Fruit fly (Drosophila melanogaster) whole organism, prepupa: ENCODE results near the gene Dus2.
A peak's percentile ranks its signal among the peaks of the same experiment; 100 is the strongest.

Experiments
- Blimp-1 ChIP-seq: fragments of 200-800 bp; sonication (Bioruptor generic); optimal IDR thresholded peaks from 3 replicates; lab custom pipeline; 2017; ENCODE audit warnings: missing biosample characterization, missing genetic modification characterization, mild to moderate bottlenecking, moderate library complexity, missing genetic modification reagents
- CG10669 ChIP-seq: fragments of 200-800 bp; sonication (Bioruptor generic); optimal IDR thresholded peaks from 3 replicates; lab custom pipeline; 2018; ENCODE audit warnings: missing biosample characterization, mild to moderate bottlenecking, missing genetic modification characterization, moderate library complexity
- CG11294 ChIP-seq: fragments of 200-800 bp; sonication (Bioruptor generic); IDR thresholded peaks from 2 replicates; pipeline ENCODE4 v1.3.6; 2022; ENCODE audit warnings: missing biosample characterization, missing genetic modification characterization
- CG15336 ChIP-seq: fragments of 200-800 bp; sonication (Bioruptor generic); IDR thresholded peaks from 2 replicates; pipeline ENCODE4 v1.3.6; 2022; ENCODE audit warnings: missing biosample characterization, missing genetic modification characterization
- CG1621 ChIP-seq: fragments of 200-800 bp; sonication (Bioruptor generic); optimal IDR thresholded peaks from 3 replicates; lab custom pipeline; 2018; ENCODE audit warnings: missing biosample characterization, mild to moderate bottlenecking, missing genetic modification characterization
- CG3032 ChIP-seq: fragments of 200-800 bp; optimal IDR thresholded peaks from 2 replicates; lab custom pipeline; 2019; ENCODE audit warnings: missing biosample characterization, mild to moderate bottlenecking, missing genetic modification characterization, moderate library complexity
- CG31627 ChIP-seq: fragments of 200-800 bp; sonication (Bioruptor generic); optimal IDR thresholded peaks from 3 replicates; lab custom pipeline; 2016; ENCODE audit warnings: missing biosample characterization, missing genetic modification characterization
- CG32006 ChIP-seq: fragments of 200-800 bp; sonication (Bioruptor generic); optimal IDR thresholded peaks from 3 replicates; lab custom pipeline; 2017; ENCODE audit warnings: missing biosample characterization, mild to moderate bottlenecking, missing genetic modification characterization
- CG34406 ChIP-seq: fragments of 200-800 bp; sonication (Bioruptor generic); optimal IDR thresholded peaks from 3 replicates; lab custom pipeline; 2016; ENCODE audit warnings: missing biosample characterization, missing genetic modification characterization
- CG3919 ChIP-seq: fragments of 200-800 bp; sonication (Bioruptor generic); optimal IDR thresholded peaks from 3 replicates; lab custom pipeline; 2016; ENCODE audit warnings: missing biosample characterization, missing genetic modification characterization
- CG6276 ChIP-seq: fragments of 200-800 bp; sonication (Bioruptor generic); optimal IDR thresholded peaks from 2 replicates; lab custom pipeline; 2017; ENCODE audit warnings: missing biosample characterization, mild to moderate bottlenecking, missing genetic modification characterization
- CG6792 ChIP-seq: fragments of 200-800 bp; sonication (Bioruptor generic); optimal IDR thresholded peaks from 3 replicates; lab custom pipeline; 2016; ENCODE audit warnings: missing biosample characterization, missing genetic modification characterization
- CG6808 ChIP-seq: fragments of 200-800 bp; sonication (Bioruptor generic); optimal IDR thresholded peaks from 3 replicates; lab custom pipeline; 2017; ENCODE audit warnings: missing biosample characterization, missing genetic modification characterization, mild to moderate bottlenecking, moderate library complexity, missing genetic modification reagents
- CG8119 ChIP-seq: fragments of 200-800 bp; sonication (Bioruptor generic); IDR thresholded peaks from 3 replicates; pipeline ENCODE4 v1.3.6; 2022; ENCODE audit warnings: missing biosample characterization, missing genetic modification characterization
- CG8319 ChIP-seq: fragments of 200-800 bp; sonication (Bioruptor generic); optimal IDR thresholded peaks from 3 replicates; lab custom pipeline; 2016; ENCODE audit warnings: missing biosample characterization, missing genetic modification characterization
- CG8632 ChIP-seq: fragments of 200-800 bp; sonication (Bioruptor generic); optimal IDR thresholded peaks from 3 replicates; lab custom pipeline; 2016; ENCODE audit warnings: missing biosample characterization, missing genetic modification characterization
- CG9139 ChIP-seq: fragments of 200-800 bp; sonication (Bioruptor generic); optimal IDR thresholded peaks from 3 replicates; lab custom pipeline; 2017; ENCODE audit warnings: missing biosample characterization, mild to moderate bottlenecking, missing genetic modification characterization
- Eip78C ChIP-seq: fragments of 200-800 bp; sonication (Bioruptor generic); peaks from one replicate; lab custom pipeline; 2016; ENCODE audit warnings: missing biosample characterization, missing genetic modification characterization
- Eip93F ChIP-seq: fragments of 200-800 bp; sonication (Bioruptor generic); optimal IDR thresholded peaks from 2 replicates; lab custom pipeline; 2016; ENCODE audit warnings: missing biosample characterization, mild to moderate bottlenecking, missing genetic modification characterization
- Ets21C ChIP-seq: fragments of 200-800 bp; sonication (Bioruptor generic); optimal IDR thresholded peaks from 3 replicates; lab custom pipeline; 2016; ENCODE audit warnings: missing biosample characterization, missing genetic modification characterization
- Ets96B ChIP-seq: fragments of 200-800 bp; optimal IDR thresholded peaks from 2 replicates; lab custom pipeline; 2019; ENCODE audit warnings: missing biosample characterization, mild to moderate bottlenecking, missing genetic modification characterization, moderate library complexity
- Gug ChIP-seq: fragments of 200-800 bp; sonication (Bioruptor generic); IDR thresholded peaks from 2 replicates; pipeline ENCODE4 v1.3.6; 2022; ENCODE audit warnings: missing biosample characterization, missing genetic modification characterization
- Hr38 ChIP-seq: sonication (Bioruptor generic); optimal IDR thresholded peaks from 2 replicates; lab custom pipeline; 2016; ENCODE audit warnings: missing biosample characterization, missing genetic modification characterization
- Hr39 ChIP-seq: fragments of 200-800 bp; sonication (Bioruptor generic); optimal IDR thresholded peaks from 2 replicates; lab custom pipeline; 2016; ENCODE audit warnings: missing biosample characterization, missing genetic modification characterization
- Met ChIP-seq: fragments of 200-800 bp; sonication (Bioruptor generic); optimal IDR thresholded peaks from 3 replicates; lab custom pipeline; 2016; ENCODE audit warnings: missing biosample characterization, missing genetic modification characterization
- achi ChIP-seq: fragments of 200-800 bp; sonication (Bioruptor generic); optimal IDR thresholded peaks from 3 replicates; lab custom pipeline; 2016; ENCODE audit warnings: missing biosample characterization, missing genetic modification characterization
- cyc ChIP-seq: fragments of 200-800 bp; sonication (Bioruptor generic); optimal IDR thresholded peaks from 3 replicates; lab custom pipeline; 2016; ENCODE audit warnings: missing biosample characterization, missing genetic modification characterization
- eg ChIP-seq: fragments of 200-800 bp; sonication (Bioruptor generic); IDR thresholded peaks from 3 replicates; pipeline ENCODE4 v1.3.6; 2022; ENCODE audit warnings: missing biosample characterization, missing genetic modification characterization
- esn ChIP-seq: fragments of 200-800 bp; sonication (Bioruptor generic); optimal IDR thresholded peaks from 2 replicates; lab custom pipeline; 2016; ENCODE audit warnings: missing biosample characterization, mild to moderate bottlenecking, missing genetic modification characterization, moderate library complexity
- fd59A ChIP-seq: fragments of 200-800 bp; sonication (Bioruptor generic); optimal IDR thresholded peaks from 2 replicates; lab custom pipeline; 2017; ENCODE audit warnings: missing biosample characterization, mild to moderate bottlenecking, missing genetic modification characterization, missing genetic modification reagents
- fd85E ChIP-seq: fragments of 200-800 bp; sonication (Bioruptor generic); optimal IDR thresholded peaks from 3 replicates; lab custom pipeline; 2016; ENCODE audit warnings: missing biosample characterization, missing genetic modification characterization
- lz ChIP-seq: fragments of 200-800 bp; sonication (Bioruptor generic); optimal IDR thresholded peaks from 3 replicates; lab custom pipeline; 2016; ENCODE audit warnings: missing biosample characterization, missing genetic modification characterization
- net ChIP-seq: fragments of 200-800 bp; sonication (Bioruptor generic); optimal IDR thresholded peaks from 3 replicates; lab custom pipeline; 2016; ENCODE audit warnings: missing biosample characterization, missing genetic modification characterization
- pdm3 ChIP-seq: fragments of 200-800 bp; sonication (Bioruptor generic); optimal IDR thresholded peaks from 3 replicates; lab custom pipeline; 2016; ENCODE audit warnings: missing biosample characterization, missing genetic modification characterization
- salr ChIP-seq, 2 experiments: fragments of 200-800 bp; sonication (Bioruptor generic); optimal IDR thresholded peaks; 3 replicates each; lab custom pipeline; 2016 to 2018; ENCODE audit warnings: missing biosample characterization in 2 of 2, missing genetic modification characterization in 2 of 2, mild to moderate bottlenecking in 1 of 2
- ss ChIP-seq, 2 experiments: fragments of 200-800 bp; sonication (Bioruptor generic); optimal IDR thresholded peaks; 2 replicates in 1 of 2; 3 replicates in 1 of 2; lab custom pipeline; 2017 to 2018; ENCODE audit warnings: mild to moderate bottlenecking in 2 of 2, missing biosample characterization in 2 of 2, missing genetic modification characterization in 2 of 2, moderate library complexity in 1 of 2
- vri ChIP-seq: fragments of 200-800 bp; sonication (Bioruptor generic); optimal IDR thresholded peaks from 3 replicates; lab custom pipeline; 2016; ENCODE audit warnings: missing biosample characterization, mild to moderate bottlenecking, missing genetic modification characterization

Gene Dus2

DNA sequence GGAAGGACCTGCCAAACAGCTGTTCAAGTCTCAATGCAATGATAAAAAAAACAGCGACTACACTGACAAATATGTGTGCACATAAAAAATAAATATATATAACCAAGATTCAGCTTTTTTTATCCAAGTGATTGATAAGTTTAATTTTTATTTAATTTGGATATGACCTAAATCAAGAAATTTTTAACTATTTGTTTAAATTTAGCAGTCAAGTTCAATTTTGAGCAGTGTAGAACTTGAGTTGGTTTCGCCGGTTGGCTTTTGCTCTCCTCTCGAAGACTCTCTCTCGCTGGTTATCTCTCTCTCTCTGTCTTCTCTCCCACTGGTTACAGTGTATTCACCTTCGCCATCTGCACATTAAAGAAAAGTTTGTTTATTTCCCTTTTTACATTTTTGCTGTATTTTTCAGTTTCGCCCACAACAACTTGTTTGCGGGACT lies 19.7 kb upstream of the Dus2 start (continued):
- TF ChIP-seq fd59A (GFP tag; lab: Kevin White, UChicago) (peak; percentile 93), achi (peak; percentile 96), Blimp-1 (peak; percentile 90), fd85E (peak; percentile 91), CG6808 (peak; percentile 97), CG8119 (peak; percentile 98), Met (GFP tag; lab: Kevin White, UChicago) (peak; percentile 98), CG6276 (GFP tag; lab: Kevin White, UChicago) (peak; percentile 90), vri (GFP tag; lab: Kevin White, UChicago) (peak; percentile 93), CG1621 (peak; percentile 94), CG31627 (GFP tag; lab: Kevin White, UChicago) (peak; percentile 95), eg (GFP tag; lab: Robert Waterston, UW) (peak; percentile 97), Ets21C (peak; percentile 92), CG8319 (GFP tag; lab: Kevin White, UChicago) (peak; percentile 95), net (GFP tag; lab: Kevin White, UChicago) (peak; percentile 97), CG6792 (GFP tag; lab: Kevin White, UChicago) (peak; percentile 97), CG11294 (peak; percentile 87), pdm3 (peak; percentile 96), ss (GFP tag; optimal IDR thresholded peaks at IDR 0.05; lab: Kevin White, UChicago) (peak; percentile 97 to 98), Hr39 (GFP tag; lab: Kevin White, UChicago) (peak; percentile 92)

DNA sequence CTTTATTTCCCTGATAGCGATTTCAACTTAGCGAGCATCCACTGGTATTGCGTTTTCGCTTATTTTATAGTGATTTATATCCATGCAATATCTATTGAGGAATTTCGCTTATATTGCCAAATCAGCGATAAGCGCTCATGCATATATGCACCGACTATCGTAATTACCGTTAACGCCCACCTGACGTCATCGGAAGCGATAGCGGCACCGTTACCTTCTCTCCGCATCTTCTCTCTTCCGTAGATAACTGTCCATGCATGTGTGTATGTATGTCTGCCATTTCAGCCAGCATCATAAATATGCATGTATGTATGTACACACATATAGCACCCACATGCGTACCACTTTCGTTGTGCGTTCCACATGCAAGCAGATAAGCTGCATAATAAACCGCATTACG lies 16.6 kb upstream of the Dus2 start:
- TF ChIP-seq Gug: no peak
- TF ChIP-seq Eip78C: peak; percentile 49

DNA sequence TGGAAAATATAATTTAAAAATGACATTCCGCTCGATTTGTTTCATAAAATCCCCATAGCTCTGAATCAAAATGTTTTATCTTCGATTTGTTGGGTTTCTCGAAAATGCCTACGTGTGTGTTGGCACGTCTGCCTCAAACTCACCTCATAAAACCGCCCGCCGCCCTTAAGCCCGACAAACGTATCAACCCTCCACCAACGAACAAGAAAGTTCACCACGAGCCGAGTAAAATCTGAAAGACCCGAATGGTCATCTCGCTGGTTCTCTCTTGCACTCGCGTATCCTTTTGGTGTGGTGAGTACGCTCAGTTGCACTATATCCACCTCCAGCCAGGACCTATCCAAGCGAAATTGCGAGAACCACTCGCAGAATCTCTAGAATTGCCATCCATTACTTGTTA lies 15.8 kb upstream of the Dus2 start:
- no peak for TF ChIP-seq CG9139 (GFP tag; lab: Kevin White, UChicago)
- no peak for TF ChIP-seq Ets21C
- TF ChIP-seq esn (GFP tag; lab: Kevin White, UChicago): no peak
- TF ChIP-seq fd59A (GFP tag; lab: Kevin White, UChicago): no peak
- TF ChIP-seq eg (GFP tag; lab: Robert Waterston, UW): no peak
- no peak for TF ChIP-seq CG3919 (GFP tag; lab: Kevin White, UChicago)
- TF ChIP-seq CG8319 (GFP tag; lab: Kevin White, UChicago): no peak
- no peak for TF ChIP-seq CG15336 (GFP tag; lab: Robert Waterston, UW)
- no peak for TF ChIP-seq CG6808
- TF ChIP-seq Eip93F (GFP tag; lab: Kevin White, UChicago): no peak
- no peak for TF ChIP-seq CG1621
- no peak for TF ChIP-seq vri (GFP tag; lab: Kevin White, UChicago)
- TF ChIP-seq CG3032 (tag; lab: Kevin White, UChicago): no peak
- no peak for TF ChIP-seq CG32006 (GFP tag; lab: Kevin White, UChicago)
- no peak for TF ChIP-seq Blimp-1
- TF ChIP-seq net (GFP tag; lab: Kevin White, UChicago): no peak
- no peak for TF ChIP-seq lz (GFP tag; lab: Kevin White, UChicago)
- TF ChIP-seq cyc (GFP tag; lab: Kevin White, UChicago): no peak
- TF ChIP-seq, all 60 proteins: peak for 0

DNA sequence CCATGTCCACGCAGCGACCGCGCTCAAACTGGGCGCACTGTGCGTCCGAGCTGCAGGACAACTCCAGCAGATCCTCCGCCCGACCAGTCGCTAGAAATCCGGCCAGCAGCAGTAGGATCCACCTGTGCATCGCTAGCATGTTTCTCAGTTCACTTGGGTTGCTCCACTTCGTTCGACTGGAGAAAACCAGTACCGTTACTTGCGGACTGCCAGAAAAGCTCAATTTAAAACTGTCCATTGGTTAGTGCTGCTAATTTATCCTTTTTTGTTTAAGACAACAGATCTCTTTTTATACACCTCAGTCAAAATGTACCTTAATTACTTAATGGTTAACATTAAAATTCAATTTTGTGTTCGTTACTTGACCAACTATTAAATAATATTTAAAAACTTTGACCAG lies 12.1 kb upstream of the Dus2 start, which contains the start of gene CG11674:
Gene CG11674, minus strand, starts transcription at position 215 of the 400 bp plus-strand sequence.
- TF ChIP-seq achi: no peak
- no peak for TF ChIP-seq CG3919 (GFP tag; lab: Kevin White, UChicago)
- TF ChIP-seq Eip93F (GFP tag; lab: Kevin White, UChicago): no peak
- TF ChIP-seq CG15336 (GFP tag; lab: Robert Waterston, UW): no peak
- no peak for TF ChIP-seq Gug
- TF ChIP-seq net (GFP tag; lab: Kevin White, UChicago): no peak
- TF ChIP-seq CG10669 (GFP tag; lab: Kevin White, UChicago): no peak
- no peak for TF ChIP-seq salr (GFP tag; optimal IDR thresholded peaks at IDR 0.05; lab: Kevin White, UChicago)
- TF ChIP-seq CG34406 (GFP tag; lab: Kevin White, UChicago): no peak
- TF ChIP-seq Ets96B: no peak
- no peak for TF ChIP-seq CG8632 (GFP tag; lab: Kevin White, UChicago)
- no peak for TF ChIP-seq Hr38 (GFP tag; lab: Kevin White, UChicago)
